Worm (Caenorhabditis elegans): ENCODE measurements around the gene T14B4.1.

DNA sequence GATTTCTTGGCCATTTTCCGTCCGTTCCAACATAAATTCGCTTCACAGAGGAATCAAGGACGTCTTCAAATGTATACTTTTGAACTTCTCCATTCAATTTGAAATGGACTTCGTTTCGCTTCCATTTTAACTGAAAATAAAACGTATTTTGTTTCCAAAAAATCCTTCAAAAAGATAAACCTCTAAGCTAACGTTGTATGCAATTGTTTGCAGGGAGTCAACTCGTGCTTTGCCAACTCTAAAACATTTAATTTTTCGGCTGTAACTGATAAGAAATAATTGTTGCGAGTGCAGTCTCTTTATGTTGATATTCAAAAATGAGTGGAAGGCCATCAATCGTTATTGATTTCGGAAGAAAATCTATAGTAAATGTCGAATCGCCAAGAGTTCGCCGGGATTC lies 31.3 kb downstream of the T14B4.1 start, which contains the start of gene F41G3.18:
- TF ChIP-seq pha-4 (GFP tag; IDR thresholded peaks at IDR 0.05) = no peak
- TF ChIP-seq pha-4 (tag; optimal IDR thresholded peaks at IDR 0.05) = no peak
- TF ChIP-seq hlh-11 (tag; optimal IDR thresholded peaks at IDR 0.05) = no peak
- TF ChIP-seq fos-1 (tag; optimal IDR thresholded peaks at IDR 0.05) = no peak
- TF ChIP-seq lin-15B (tag; optimal IDR thresholded peaks at IDR 0.05) = no peak
- TF ChIP-seq ZK337.2 (GFP tag; IDR thresholded peaks at IDR 0.05) = no peak
- TF ChIP-seq tra-1 (GFP tag; IDR thresholded peaks at IDR 0.05) = no peak
- TF ChIP-seq aha-1 (tag) = no peak

Measured in whole organism, L4 larva.